Fruit fly (Drosophila melanogaster): Measurements from ENCODE around the gene tefu.

Gene tefu

DNA sequence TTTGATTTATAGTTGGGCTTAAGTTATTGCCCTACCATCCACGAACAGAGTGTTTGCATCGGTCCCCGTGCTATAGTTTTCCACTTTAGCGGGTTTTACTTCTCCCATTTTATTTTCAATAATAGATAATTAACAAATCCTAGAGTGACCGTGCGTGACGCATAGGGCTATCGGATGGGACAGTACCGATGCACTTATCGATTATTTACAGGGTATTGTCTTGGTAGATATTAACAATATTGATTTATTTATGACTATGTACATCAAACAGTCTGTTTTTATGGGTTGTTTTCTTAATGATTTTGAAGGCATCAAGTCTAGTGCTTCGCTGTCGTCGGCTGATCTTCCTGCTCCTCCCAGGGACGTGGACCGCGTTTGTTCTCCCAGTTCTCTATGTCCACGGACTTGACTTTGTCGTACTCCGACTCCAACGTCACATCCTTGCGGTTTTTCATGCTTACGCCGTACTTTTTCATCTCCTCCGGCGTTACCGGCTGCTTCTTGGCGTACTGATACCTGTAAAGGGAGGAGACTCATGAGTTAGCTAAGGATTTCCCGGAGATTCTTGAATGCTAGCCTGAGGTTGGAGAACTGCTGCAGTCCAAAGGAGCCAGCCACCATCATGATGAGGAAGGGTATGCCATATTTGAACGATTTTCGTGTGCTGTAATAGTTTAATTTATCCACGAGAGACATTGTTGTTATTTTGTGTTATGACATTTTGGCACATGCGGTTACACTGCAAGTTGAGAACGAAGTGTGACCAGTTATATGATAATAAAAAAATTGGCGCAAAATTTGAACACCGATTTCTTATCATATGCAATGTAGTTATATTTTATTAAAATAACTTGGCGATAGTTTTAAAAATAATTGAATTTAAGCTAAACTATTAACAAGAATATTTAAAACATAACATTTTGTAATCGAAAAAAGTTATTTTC is 36.2 kb upstream of the tefu start, which contains the start of the genes MRG15 and Tm1 (continued):
- TF ChIP-seq fd64A (GFP tag; optimal IDR thresholded peaks at IDR 0.05) (no peak), CG9932 (GFP tag; IDR thresholded peaks at IDR 0.05) (peak; percentile 33; the same call in 1 of the 2 replicates), D19A (tag; optimal IDR thresholded peaks at IDR 0.05) (no peak), row (GFP tag; IDR thresholded peaks at IDR 0.05) (peak; percentile 39; the same call in 2 of the 3 replicates), CG16815 (GFP tag; optimal IDR thresholded peaks at IDR 0.05) (no peak), CG4820 (GFP tag; optimal IDR thresholded peaks at IDR 0.05) (no peak), zfh1 (GFP tag; IDR thresholded peaks at IDR 0.05) (no peak), tgo (GFP tag; IDR thresholded peaks at IDR 0.05) (no peak), tna (GFP tag; IDR thresholded peaks at IDR 0.05; ENCODE audit: partially characterized antibody) (peak; percentile 58), Camta (GFP tag; optimal IDR thresholded peaks at IDR 0.05) (no peak), CG11398 (GFP tag; optimal IDR thresholded peaks at IDR 0.05) (no peak), sug (tag; optimal IDR thresholded peaks at IDR 0.05) (peak; percentile 10), az2 (GFP tag; optimal IDR thresholded peaks at IDR 0.05) (no peak), Dll (GFP tag; IDR thresholded peaks at IDR 0.05; ENCODE audit: partially characterized antibody) (peak; percentile 71), CG2712 (tag; optimal IDR thresholded peaks at IDR 0.05) (no peak), CG4360 (GFP tag; IDR thresholded peaks at IDR 0.05) (no peak), mam (GFP tag; optimal IDR thresholded peaks at IDR 0.05) (no peak), NFAT (GFP tag; IDR thresholded peaks at IDR 0.05) (no peak), CG16779 (GFP tag; IDR thresholded peaks at IDR 0.05) (no peak), fru (optimal IDR thresholded peaks at IDR 0.05) (no peak), dpn (GFP tag; optimal IDR thresholded peaks at IDR 0.05) (peak; percentile 0 to 22), fu2 (GFP tag; optimal IDR thresholded peaks at IDR 0.05) (no peak), CG10462 (GFP tag; optimal IDR thresholded peaks at IDR 0.05) (no peak), CG10431 (GFP tag; optimal IDR thresholded peaks at IDR 0.05) (no peak), nerfin-1 (tag; optimal IDR thresholded peaks at IDR 0.05) (no peak), Hr3 (GFP tag; optimal IDR thresholded peaks at IDR 0.05) (no peak), seq (GFP tag; IDR thresholded peaks at IDR 0.05) (no peak), CG10979 (tag; optimal IDR thresholded peaks at IDR 0.05) (no peak), Lim3 (GFP tag; IDR thresholded peaks at IDR 0.05) (no peak), bsh (GFP tag; optimal IDR thresholded peaks at IDR 0.05) (no peak), Hmr (GFP tag; optimal IDR thresholded peaks at IDR 0.05) (no peak), CG13775 (GFP tag; optimal IDR thresholded peaks at IDR 0.05) (peak; percentile 23), insv (GFP tag; optimal IDR thresholded peaks at IDR 0.05) (no peak), lmd (GFP tag; IDR thresholded peaks at IDR 0.05) (no peak), phol (tag; optimal IDR thresholded peaks at IDR 0.05) (peak; percentile 45), so (GFP tag; IDR thresholded peaks at IDR 0.05) (no peak), CG34224 (GFP tag; IDR thresholded peaks at IDR 0.05; ENCODE audit: partially characterized antibody) (peak; percentile 54), CG16813 (GFP tag; IDR thresholded peaks at IDR 0.05; ENCODE audit: partially characterized antibody) (peak; percentile 65), CG9437 (GFP tag; optimal IDR thresholded peaks at IDR 0.05) (no peak), bcd (GFP tag; optimal IDR thresholded peaks at IDR 0.05) (no peak), CG31388 (GFP tag; optimal IDR thresholded peaks at IDR 0.05) (no peak), sisA (GFP tag; IDR thresholded peaks at IDR 0.05) (no peak), CG15011 (GFP tag; optimal IDR thresholded peaks at IDR 0.05) (no peak), D19B (GFP tag; optimal IDR thresholded peaks at IDR 0.05) (peak; percentile 99), gsb (GFP tag; IDR thresholded peaks at IDR 0.05) (no peak), Hr51 (GFP tag; optimal IDR thresholded peaks at IDR 0.05) (no peak), slbo (GFP tag; IDR thresholded peaks at IDR 0.05) (no peak), Atf6 (GFP tag; IDR thresholded peaks at IDR 0.05) (no peak), trem (tag; optimal IDR thresholded peaks at IDR 0.05) (peak; percentile 35), CG9727 (GFP tag; optimal IDR thresholded peaks at IDR 0.05) (peak; percentile 12)

Measured in whole organism, embryonic.